Fruit fly (Drosophila melanogaster) whole organism, embryonic: ENCODE measurements around the gene Coq5.

Experiments used
- CG1024 ChIP-seq: fragments of 200-800 bp; sonication (Bioruptor generic); IDR thresholded peaks from 2 replicates; pipeline ENCODE4 v1.3.6; 2022; ENCODE audit warnings: missing biosample characterization, missing genetic modification characterization
- CG10366 ChIP-seq: fragments of 200-800 bp; sonication (Bioruptor generic); IDR thresholded peaks from 2 replicates; pipeline ENCODE4 v1.3.6; 2022; ENCODE audit warnings: missing biosample characterization, missing genetic modification characterization
- CG10431 ChIP-seq: fragments of 200-800 bp; sonication (Bioruptor generic); optimal IDR thresholded peaks from 3 replicates; lab custom pipeline; 2018; ENCODE audit warnings: missing biosample characterization, mild to moderate bottlenecking, missing genetic modification characterization
- CG14014 ChIP-seq: fragments of 200-800 bp; sonication (Bioruptor generic); IDR thresholded peaks from 2 replicates; pipeline ENCODE4 v1.3.6; 2022; ENCODE audit warnings: missing biosample characterization, missing genetic modification characterization
- CG1529 ChIP-seq: fragments of 200-800 bp; sonication (Bioruptor generic); optimal IDR thresholded peaks from 3 replicates; lab custom pipeline; 2018; ENCODE audit warnings: missing biosample characterization, missing genetic modification characterization
- CG1647 ChIP-seq: fragments of 200-800 bp; sonication (Bioruptor generic); optimal IDR thresholded peaks from 3 replicates; lab custom pipeline; 2016; ENCODE audit warnings: missing biosample characterization, missing genetic modification characterization
- CG16815 ChIP-seq: fragments of 200-800 bp; sonication (Bioruptor generic); optimal IDR thresholded peaks from 3 replicates; lab custom pipeline; 2017; ENCODE audit warnings: missing biosample characterization, mild to moderate bottlenecking, missing genetic modification characterization
- CG16863 ChIP-seq: fragments of 200-800 bp; sonication (Bioruptor generic); optimal IDR thresholded peaks from 3 replicates; lab custom pipeline; 2016; ENCODE audit warnings: missing biosample characterization, missing genetic modification characterization
- CG17385 ChIP-seq: fragments of 200-800 bp; sonication (Bioruptor generic); optimal IDR thresholded peaks from 3 replicates; lab custom pipeline; 2018; ENCODE audit warnings: missing biosample characterization, mild to moderate bottlenecking, missing genetic modification characterization
- CG17568 ChIP-seq: fragments of 200-800 bp; sonication (Bioruptor generic); optimal IDR thresholded peaks from 2 replicates; lab custom pipeline; 2018; ENCODE audit warnings: missing biosample characterization, mild to moderate bottlenecking, missing genetic modification characterization, moderate library complexity
- CG17829 ChIP-seq: fragments of 200-800 bp; optimal IDR thresholded peaks from 2 replicates; lab custom pipeline; 2019; ENCODE audit warnings: missing biosample characterization, mild to moderate bottlenecking, missing genetic modification characterization, moderate library complexity
- CG2116 ChIP-seq: fragments of 200-800 bp; sonication (Bioruptor generic); optimal IDR thresholded peaks from 3 replicates; lab custom pipeline; 2018; ENCODE audit warnings: missing biosample characterization, mild to moderate bottlenecking, missing genetic modification characterization
- CG2202 ChIP-seq: fragments of 200-800 bp; sonication (Bioruptor generic); optimal IDR thresholded peaks from 2 replicates; lab custom pipeline; 2018; ENCODE audit warnings: missing biosample characterization, mild to moderate bottlenecking, missing genetic modification characterization
- CG3163 ChIP-seq: fragments of 200-800 bp; sonication (Bioruptor generic); optimal IDR thresholded peaks from 3 replicates; lab custom pipeline; 2016; ENCODE audit warnings: missing biosample characterization, missing genetic modification characterization
- CG32772 ChIP-seq: fragments of 200-800 bp; sonication (Bioruptor generic); IDR thresholded peaks from 2 replicates; pipeline ENCODE4 v1.3.6; 2022; ENCODE audit warnings: missing biosample characterization, missing genetic modification characterization
- CG33557 ChIP-seq: fragments of 200-800 bp; sonication (Bioruptor generic); optimal IDR thresholded peaks from 2 replicates; lab custom pipeline; 2019; ENCODE audit warnings: missing biosample characterization, mild to moderate bottlenecking, missing genetic modification characterization, moderate library complexity
- CG34224 ChIP-seq: fragments of 200-800 bp; sonication (Bioruptor generic); IDR thresholded peaks from 3 replicates; pipeline ENCODE4 v1.3.6; 2022; ENCODE audit warnings: missing biosample characterization, missing genetic modification characterization; ENCODE audit not compliant: partially characterized antibody
- CG4360 ChIP-seq: fragments of 200-800 bp; sonication (Bioruptor generic); IDR thresholded peaks from 2 replicates; pipeline ENCODE4 v1.3.6; 2022; ENCODE audit warnings: missing biosample characterization, missing genetic modification characterization
- CG4617 ChIP-seq: fragments of 200-800 bp; sonication (Bioruptor generic); optimal IDR thresholded peaks from 3 replicates; lab custom pipeline; 2016; ENCODE audit warnings: missing biosample characterization, missing genetic modification characterization, borderline replicate concordance
- CG7928 ChIP-seq: fragments of 200-800 bp; sonication (Bioruptor generic); optimal IDR thresholded peaks from 2 replicates; lab custom pipeline; 2017; ENCODE audit warnings: missing biosample characterization, mild to moderate bottlenecking, missing genetic modification characterization
- CG9609 ChIP-seq: fragments of 200-800 bp; sonication (Bioruptor generic); optimal IDR thresholded peaks from 3 replicates; lab custom pipeline; 2016; ENCODE audit warnings: missing biosample characterization, missing genetic modification characterization
- Chrac-16 ChIP-seq: fragments of 200-800 bp; sonication (Bioruptor generic); optimal IDR thresholded peaks from 3 replicates; lab custom pipeline; 2016; ENCODE audit warnings: missing biosample characterization, missing genetic modification characterization
- CkIIα-i1 ChIP-seq: fragments of 200-800 bp; sonication (Bioruptor generic); IDR thresholded peaks from 2 replicates; pipeline ENCODE4 v1.3.6; 2022; ENCODE audit warnings: missing biosample characterization, missing genetic modification characterization
- D19A ChIP-seq: fragments of 200-800 bp; optimal IDR thresholded peaks from 3 replicates; lab custom pipeline; 2019; ENCODE audit warnings: missing biosample characterization, mild to moderate bottlenecking, missing genetic modification characterization, moderate library complexity
- D19B ChIP-seq: fragments of 200-800 bp; sonication (Bioruptor generic); optimal IDR thresholded peaks from 2 replicates; lab custom pipeline; 2017; ENCODE audit warnings: missing biosample characterization, mild to moderate bottlenecking, missing genetic modification characterization
- Elba2 ChIP-seq: fragments of 200-800 bp; sonication (Bioruptor generic); optimal IDR thresholded peaks from 3 replicates; lab custom pipeline; 2016; ENCODE audit warnings: missing biosample characterization, missing genetic modification characterization
- Ets65A ChIP-seq: fragments of 200-800 bp; sonication (Bioruptor generic); peaks from one replicate; lab custom pipeline; 2016; ENCODE audit warnings: missing biosample characterization, missing genetic modification characterization
- Lim3 ChIP-seq: fragments of 200-800 bp; sonication (Bioruptor generic); IDR thresholded peaks from 2 replicates; pipeline ENCODE4 v1.3.6; 2022; ENCODE audit warnings: missing biosample characterization, missing genetic modification characterization
- Lpt ChIP-seq: fragments of >200 bp; optimal IDR thresholded peaks from 2 replicates; lab custom pipeline; 2018; ENCODE audit warnings: missing biosample characterization, missing genetic modification characterization
- Mrtf ChIP-seq: fragments of 200-800 bp; sonication (Bioruptor generic); IDR thresholded peaks from 3 replicates; pipeline ENCODE4 v1.3.6; 2022; ENCODE audit warnings: missing biosample characterization, missing genetic modification characterization
- NC2β ChIP-seq: fragments of 200-800 bp; sonication (Bioruptor generic); optimal IDR thresholded peaks from 2 replicates; lab custom pipeline; 2016; ENCODE audit warnings: missing biosample characterization, missing genetic modification characterization
- NFAT ChIP-seq: fragments of 200-800 bp; sonication (Bioruptor generic); IDR thresholded peaks from 2 replicates; pipeline ENCODE4 v1.3.6; 2022; ENCODE audit warnings: missing biosample characterization, missing genetic modification characterization
- Neu2 ChIP-seq: fragments of 200-800 bp; sonication (Bioruptor generic); optimal IDR thresholded peaks from 3 replicates; lab custom pipeline; 2016; ENCODE audit warnings: missing biosample characterization, missing genetic modification characterization, borderline replicate concordance
- NfI ChIP-seq: fragments of 200-800 bp; sonication (Bioruptor generic); optimal IDR thresholded peaks from 3 replicates; lab custom pipeline; 2018; ENCODE audit warnings: missing biosample characterization, mild to moderate bottlenecking, missing genetic modification characterization, moderate library complexity
- Optix ChIP-seq: fragments of 200-800 bp; sonication (Bioruptor generic); IDR thresholded peaks from 3 replicates; pipeline ENCODE4 v1.3.6; 2022; ENCODE audit warnings: missing biosample characterization, missing genetic modification characterization
- PHDP ChIP-seq: fragments of 200-800 bp; sonication (Bioruptor generic); optimal IDR thresholded peaks from 3 replicates; lab custom pipeline; 2018; ENCODE audit warnings: missing biosample characterization, mild to moderate bottlenecking, missing genetic modification characterization, moderate library complexity
- Sry-β ChIP-seq: fragments of 200-800 bp; sonication (Bioruptor generic); optimal IDR thresholded peaks from 2 replicates; lab custom pipeline; 2018; ENCODE audit warnings: missing biosample characterization, mild to moderate bottlenecking, missing genetic modification characterization, moderate library complexity
- TFAM ChIP-seq: fragments of 200-800 bp; sonication (Bioruptor generic); optimal IDR thresholded peaks from 2 replicates; lab custom pipeline; 2017; ENCODE audit warnings: missing biosample characterization, missing genetic modification characterization, inconsistent platforms
- bsh ChIP-seq, 2 experiments: fragments of 200-800 bp; sonication (Bioruptor generic); optimal IDR thresholded peaks; 2 replicates each; lab custom pipeline; 2017 to 2018; ENCODE audit warnings: mild to moderate bottlenecking in 2 of 2, missing biosample characterization in 2 of 2, missing genetic modification characterization in 2 of 2, moderate library complexity in 1 of 2
- cad ChIP-seq: fragments of >200 bp; optimal IDR thresholded peaks from 2 replicates; lab custom pipeline; 2017; ENCODE audit warnings: missing biosample characterization, missing genetic modification characterization
- ci ChIP-seq: fragments of 200-800 bp; sonication (Bioruptor generic); IDR thresholded peaks from 3 replicates; pipeline ENCODE4 v1.3.6; 2022; ENCODE audit warnings: missing biosample characterization, missing genetic modification characterization
- crol ChIP-seq: fragments of 200-800 bp; sonication (Bioruptor generic); IDR thresholded peaks from 2 replicates; pipeline ENCODE4 v1.3.6; 2022; ENCODE audit warnings: missing biosample characterization, missing genetic modification characterization
- da ChIP-seq: fragments of 200-800 bp; sonication (Bioruptor generic); optimal IDR thresholded peaks from 2 replicates; lab custom pipeline; 2016; ENCODE audit warnings: missing biosample characterization, missing genetic modification characterization
- disco-r ChIP-seq: fragments of 200-800 bp; sonication (Bioruptor generic); optimal IDR thresholded peaks from 2 replicates; lab custom pipeline; 2016; ENCODE audit warnings: missing biosample characterization, missing genetic modification characterization
- grau ChIP-seq: fragments of 200-800 bp; optimal IDR thresholded peaks from 3 replicates; lab custom pipeline; 2019; ENCODE audit warnings: missing biosample characterization, mild to moderate bottlenecking, missing genetic modification characterization, moderate library complexity
- nerfin-2 ChIP-seq: fragments of 200-800 bp; sonication (Bioruptor generic); IDR thresholded peaks from 2 replicates; pipeline ENCODE4 v1.3.6; 2022; ENCODE audit warnings: missing biosample characterization, missing genetic modification characterization; ENCODE audit not compliant: partially characterized antibody
- pho ChIP-seq: fragments of 200-800 bp; sonication (Bioruptor generic); optimal IDR thresholded peaks from 2 replicates; lab custom pipeline; 2016; ENCODE audit warnings: missing biosample characterization, missing genetic modification characterization
- scrt ChIP-seq: fragments of 200-800 bp; sonication (Bioruptor generic); optimal IDR thresholded peaks from 2 replicates; lab custom pipeline; 2018; ENCODE audit warnings: missing biosample characterization, mild to moderate bottlenecking, missing genetic modification characterization, moderate library complexity
- sd ChIP-seq: fragments of 200-800 bp; sonication (Bioruptor generic); optimal IDR thresholded peaks from 3 replicates; lab custom pipeline; 2018; ENCODE audit warnings: missing biosample characterization, mild to moderate bottlenecking, missing genetic modification characterization, moderate library complexity
- tll ChIP-seq, 2 experiments: fragments of 200-800 bp in 1 of 2; fragments of >200 bp in 1 of 2; sonication (Bioruptor generic) in 1 of 2; optimal IDR thresholded peaks; 2 replicates each; lab custom pipeline; 2017 to 2019; ENCODE audit warnings: missing biosample characterization in 2 of 2, missing genetic modification characterization in 2 of 2, mild to moderate bottlenecking in 1 of 2, moderate library complexity in 1 of 2
- vnd ChIP-seq: fragments of 200-800 bp; sonication (Bioruptor generic); IDR thresholded peaks from 3 replicates; pipeline ENCODE4 v1.3.6; 2022; ENCODE audit warnings: missing biosample characterization, missing genetic modification characterization; ENCODE audit not compliant: partially characterized antibody
- zf30C ChIP-seq: fragments of 200-800 bp; sonication (Bioruptor generic); optimal IDR thresholded peaks from 3 replicates; lab custom pipeline; 2018; ENCODE audit warnings: missing biosample characterization, mild to moderate bottlenecking, missing genetic modification characterization

The Coq5 gene

dm6 chrX:13227505-13228207 lies 33.3 kb upstream of the Coq5 start (continued):
- TF ChIP-seq CG10431 (GFP tag; lab: Kevin White, UChicago) = no peak
- TF ChIP-seq bsh (GFP tag; optimal IDR thresholded peaks at IDR 0.05; lab: Kevin White, UChicago) = no peak
- TF ChIP-seq NFAT = no peak
- TF ChIP-seq TFAM (GFP tag; lab: Kevin White, UChicago) = no peak
- peak; percentile 32 for TF ChIP-seq Neu2 (GFP tag; lab: Kevin White, UChicago)
- TF ChIP-seq CG9609 (GFP tag; lab: Kevin White, UChicago) = no peak
- TF ChIP-seq Sry-β (GFP tag; lab: Kevin White, UChicago) = no peak
- no peak for TF ChIP-seq CG32772 (GFP tag; lab: Robert Waterston, UW)
- TF ChIP-seq crol (GFP tag; lab: Robert Waterston, UW) = no peak
- no peak for TF ChIP-seq Lpt
- TF ChIP-seq Ets65A (GFP tag; lab: Kevin White, UChicago) = peak; percentile 18
- no peak for TF ChIP-seq CG33557
- TF ChIP-seq scrt = no peak
- TF ChIP-seq CG1529 (GFP tag; lab: Kevin White, UChicago) = no peak
- TF ChIP-seq cad = peak; percentile 89
- TF ChIP-seq tll (GFP tag; optimal IDR thresholded peaks at IDR 0.05; lab: Kevin White, UChicago) = peak in 1 of 2 experiments; percentile 91
- TF ChIP-seq D19B = no peak
- peak; percentile 44 for TF ChIP-seq sd (tag; lab: Kevin White, UChicago)
- no peak for TF ChIP-seq CG16815 (GFP tag; lab: Kevin White, UChicago)
- peak; percentile 17; the same call in 1 of the 2 replicates for TF ChIP-seq CG4360 (GFP tag; lab: Robert Waterston, UW)
- TF ChIP-seq CG2116 (GFP tag; lab: Kevin White, UChicago) = no peak
- no peak for TF ChIP-seq CG1647 (GFP tag; lab: Kevin White, UChicago)
- no peak for TF ChIP-seq da (GFP tag; lab: Kevin White, UChicago)
- TF ChIP-seq CG3163 (GFP tag; lab: Kevin White, UChicago) = no peak
- TF ChIP-seq nerfin-2 (GFP tag; lab: Robert Waterston, UW) = no peak
- no peak for TF ChIP-seq grau (tag; lab: Kevin White, UChicago)
- TF ChIP-seq Mrtf (GFP tag; lab: Robert Waterston, UW) = no peak
- TF ChIP-seq Optix (GFP tag; lab: Robert Waterston, UW) = no peak
- TF ChIP-seq CG16863 (GFP tag; lab: Kevin White, UChicago) = no peak
- no peak for TF ChIP-seq Elba2 (GFP tag; lab: Kevin White, UChicago)
- no peak for TF ChIP-seq PHDP
- no peak for TF ChIP-seq CG17385 (GFP tag; lab: Kevin White, UChicago)
- TF ChIP-seq pho = no peak
- no peak for TF ChIP-seq disco-r (GFP tag; lab: Kevin White, UChicago)
- no peak for TF ChIP-seq CkIIα-i1 (GFP tag; lab: Robert Waterston, UW)
- TF ChIP-seq CG10366 (GFP tag; lab: Robert Waterston, UW) = no peak
- TF ChIP-seq CG14014 = no peak
- no peak for TF ChIP-seq NC2β (GFP tag; lab: Kevin White, UChicago)
- TF ChIP-seq CG2202 (tag; lab: Kevin White, UChicago) = no peak

dm6 chrX:13226478-13226877 lies 32.1 kb upstream of the Coq5 start:
- TF ChIP-seq ci (GFP tag; lab: Robert Waterston, UW) (0 out of 3 replicates have a peak, but pooled peaks have one; percentile 29), CG34224 (GFP tag; lab: Robert Waterston, UW) (no peak), zf30C (GFP tag; lab: Kevin White, UChicago) (no peak), CG1024 (GFP tag; lab: Robert Waterston, UW) (no peak), CG7928 (GFP tag; lab: Kevin White, UChicago) (no peak), D19A (tag; lab: Kevin White, UChicago) (peak; percentile 47), CG4617 (GFP tag; lab: Kevin White, UChicago) (no peak), CG17568 (no peak), vnd (GFP tag; lab: Robert Waterston, UW) (no peak), Chrac-16 (no peak), CG2116 (GFP tag; lab: Kevin White, UChicago) (no peak), NfI (no peak), CG17829 (peak; percentile 40), Lim3 (GFP tag; lab: Robert Waterston, UW) (no peak)
